Worm (Caenorhabditis elegans): Measurements from ENCODE around the gene ZC487.1.

Gene ZC487.1

ce11 chrV:6694668-6695067 lies 32.7 kb upstream of the ZC487.1 start, which contains the start of gene W02F12.8:
Gene W02F12.8 (minus strand): TSS chrV:6694768.
- TF ChIP-seq skn-1 (tag; optimal IDR thresholded peaks at IDR 0.05) (no peak), nhr-237 (tag; optimal IDR thresholded peaks at IDR 0.05) (no peak), nhr-43 (tag; optimal IDR thresholded peaks at IDR 0.05; ENCODE audit: poor library complexity, severe bottlenecking) (no peak), pqm-1 (tag; optimal IDR thresholded peaks at IDR 0.05) (no peak), lsy-12 (tag; optimal IDR thresholded peaks at IDR 0.05) (no peak), sea-2 (GFP tag; optimal IDR thresholded peaks at IDR 0.05) (no peak), lin-15B (tag; optimal IDR thresholded peaks at IDR 0.05) (no peak), daf-12 (tag; optimal IDR thresholded peaks at IDR 0.05) (no peak), ceh-28 (tag; optimal IDR thresholded peaks at IDR 0.05) (no peak), egl-27 (tag; optimal IDR thresholded peaks at IDR 0.05) (no peak), unc-39 (tag; optimal IDR thresholded peaks at IDR 0.05) (no peak), eor-1 (tag; optimal IDR thresholded peaks at IDR 0.05) (no peak), elt-1 (tag; optimal IDR thresholded peaks at IDR 0.05) (no peak), nfya-1 (tag; optimal IDR thresholded peaks at IDR 0.05; ENCODE audit: insufficient read depth) (no peak), mdl-1 (tag; optimal IDR thresholded peaks at IDR 0.05) (no peak)

ce11 chrV:6697552-6697951 lies 29.8 kb upstream of the ZC487.1 start, which contains the start of gene W02F12.2:
Gene W02F12.2 (minus strand): TSS chrV:6697652.
- no peak for TF ChIP-seq ceh-82 (tag; optimal IDR thresholded peaks at IDR 0.05)
- TF ChIP-seq elt-2 (tag; optimal IDR thresholded peaks at IDR 0.05) = no peak
- TF ChIP-seq elt-3 (tag; optimal IDR thresholded peaks at IDR 0.05) = no peak
- no peak for TF ChIP-seq pqm-1 (tag; optimal IDR thresholded peaks at IDR 0.05)
- no peak for TF ChIP-seq zag-1 (tag; optimal IDR thresholded peaks at IDR 0.05)
- no peak for TF ChIP-seq nhr-12 (tag; optimal IDR thresholded peaks at IDR 0.05)
- no peak for TF ChIP-seq ZK546.5 (tag; optimal IDR thresholded peaks at IDR 0.05)
- TF ChIP-seq jun-1 (tag; optimal IDR thresholded peaks at IDR 0.05) = no peak
- TF ChIP-seq unc-62 (GFP tag; optimal IDR thresholded peaks at IDR 0.05) = no peak
- no peak for TF ChIP-seq fkh-10 (GFP tag; optimal IDR thresholded peaks at IDR 0.05)
- no peak for TF ChIP-seq skn-1 (tag; optimal IDR thresholded peaks at IDR 0.05)
- no peak for TF ChIP-seq mdl-1 (tag; optimal IDR thresholded peaks at IDR 0.05)
- no peak for TF ChIP-seq nhr-237 (tag; optimal IDR thresholded peaks at IDR 0.05)
- no peak for TF ChIP-seq lin-39 (tag; optimal IDR thresholded peaks at IDR 0.05)
- no peak for TF ChIP-seq snpc-4 (tag; optimal IDR thresholded peaks at IDR 0.05)
- TF ChIP-seq egl-5 (tag; optimal IDR thresholded peaks at IDR 0.05) = no peak

DNA sequence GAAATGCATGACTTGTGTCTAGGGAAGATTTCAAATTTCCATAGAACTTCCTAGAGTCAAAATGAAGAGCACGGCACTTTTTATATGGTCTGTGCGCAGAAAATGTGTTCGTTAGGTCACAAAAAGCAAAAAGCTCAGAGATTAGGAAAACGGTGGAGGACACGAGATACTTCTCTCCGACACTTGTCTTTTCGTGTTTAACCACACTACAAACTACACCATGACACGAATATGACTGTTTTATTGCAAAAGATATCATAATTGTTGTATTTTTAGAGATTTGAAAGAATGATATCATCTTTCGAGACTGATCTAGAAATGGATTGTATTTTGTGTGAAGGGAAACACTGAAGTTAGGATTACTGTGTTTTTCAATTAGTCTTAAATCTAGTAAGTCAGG lies 28.3 kb upstream of the ZC487.1 start:
- no peak for TF ChIP-seq jun-1 (tag; optimal IDR thresholded peaks at IDR 0.05)
- peak; percentile 31 for TF ChIP-seq nhr-43 (tag; optimal IDR thresholded peaks at IDR 0.05; ENCODE audit: poor library complexity, severe bottlenecking)
- no peak for TF ChIP-seq fkh-10 (GFP tag; optimal IDR thresholded peaks at IDR 0.05)
- peak; percentile 1 for TF ChIP-seq nhr-25 (tag; optimal IDR thresholded peaks at IDR 0.05)

ce11 chrV:6699833-6700232 lies 27.5 kb upstream of the ZC487.1 start:
- TF ChIP-seq unc-62 (GFP tag; optimal IDR thresholded peaks at IDR 0.05) (no peak), nfya-1 (tag; optimal IDR thresholded peaks at IDR 0.05; ENCODE audit: insufficient read depth) (no peak), ceh-28 (tag; optimal IDR thresholded peaks at IDR 0.05) (no peak), aly-2 (tag; optimal IDR thresholded peaks at IDR 0.05) (no peak), nhr-237 (tag; optimal IDR thresholded peaks at IDR 0.05) (no peak), elt-3 (tag; optimal IDR thresholded peaks at IDR 0.05) (no peak), fos-1 (tag; optimal IDR thresholded peaks at IDR 0.05) (no peak), pqm-1 (tag; optimal IDR thresholded peaks at IDR 0.05) (no peak), nhr-23 (tag; optimal IDR thresholded peaks at IDR 0.05) (no peak), fkh-10 (GFP tag; optimal IDR thresholded peaks at IDR 0.05) (no peak), egl-27 (tag; optimal IDR thresholded peaks at IDR 0.05) (no peak), sea-2 (GFP tag; optimal IDR thresholded peaks at IDR 0.05) (no peak), jun-1 (tag; optimal IDR thresholded peaks at IDR 0.05) (no peak), snpc-4 (tag; optimal IDR thresholded peaks at IDR 0.05) (no peak), nhr-76 (tag; optimal IDR thresholded peaks at IDR 0.05) (no peak), lin-15B (tag; optimal IDR thresholded peaks at IDR 0.05) (no peak), elt-1 (tag; optimal IDR thresholded peaks at IDR 0.05) (no peak), ztf-11 (tag; optimal IDR thresholded peaks at IDR 0.05) (no peak), daf-12 (tag; optimal IDR thresholded peaks at IDR 0.05) (no peak), skn-1 (tag; optimal IDR thresholded peaks at IDR 0.05) (no peak)

DNA sequence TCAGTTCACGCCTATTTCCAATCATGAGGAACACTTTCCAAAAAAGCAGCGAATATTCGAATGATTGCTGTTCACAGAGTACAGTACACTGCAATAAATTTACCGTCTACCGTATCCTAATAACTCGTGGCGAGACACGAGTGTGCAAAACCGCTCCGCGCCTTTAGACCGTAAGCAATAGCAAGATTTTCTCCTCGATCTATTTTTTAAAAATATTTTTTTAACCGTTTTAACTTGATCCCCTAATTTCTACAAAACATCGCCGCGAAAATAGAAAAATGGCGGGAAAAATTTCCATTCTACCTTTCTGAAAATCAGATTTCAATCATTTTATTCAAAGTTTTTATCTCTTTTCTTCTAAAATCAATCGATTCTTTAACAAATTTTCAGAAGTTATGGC lies 24.6 kb upstream of the ZC487.1 start, which contains the start of gene era-1:
era-1 (plus strand) TSS at position 366 of the 400 bp plus-strand sequence.
- TF ChIP-seq ceh-16 (tag; optimal IDR thresholded peaks at IDR 0.05) (no peak), nhr-76 (tag; optimal IDR thresholded peaks at IDR 0.05) (no peak), R02D3.7 (tag; optimal IDR thresholded peaks at IDR 0.05) (no peak), nhr-43 (tag; optimal IDR thresholded peaks at IDR 0.05; ENCODE audit: poor library complexity, severe bottlenecking) (no peak), ceh-28 (tag; optimal IDR thresholded peaks at IDR 0.05) (no peak), nfya-1 (tag; optimal IDR thresholded peaks at IDR 0.05; ENCODE audit: insufficient read depth) (no peak), mdl-1 (tag; optimal IDR thresholded peaks at IDR 0.05) (no peak), ztf-4 (tag; optimal IDR thresholded peaks at IDR 0.05) (no peak), elt-3 (tag; optimal IDR thresholded peaks at IDR 0.05) (no peak), nhr-25 (tag; optimal IDR thresholded peaks at IDR 0.05) (no peak), nhr-77 (tag; optimal IDR thresholded peaks at IDR 0.05) (no peak)
